Fruit fly (Drosophila melanogaster) whole organism: Measurements from ENCODE around the gene CG10175.

Source experiments
- Dll ChIP-seq: fragments of >200 bp; optimal IDR thresholded peaks from 2 replicates; lab custom pipeline; 2017
- EcR ChIP-seq, 2 experiments: fragments of >200 bp; optimal IDR thresholded peaks; 2 replicates each; lab custom pipeline; 2017; ENCODE audit warnings: missing biosample characterization in 2 of 2, missing genetic modification characterization in 2 of 2, missing genetic modification reagents in 2 of 2
- pan ChIP-seq: fragments of >200 bp; optimal IDR thresholded peaks from 2 replicates; lab custom pipeline; 2017
- psq ChIP-seq: fragments of >200 bp; optimal IDR thresholded peaks from 2 replicates; lab custom pipeline; 2017
- usp ChIP-seq: fragments of >200 bp; optimal IDR thresholded peaks from 2 replicates; lab custom pipeline; 2017; ENCODE audit warnings: missing biosample characterization, missing genetic modification characterization, mixed read lengths

DNA sequence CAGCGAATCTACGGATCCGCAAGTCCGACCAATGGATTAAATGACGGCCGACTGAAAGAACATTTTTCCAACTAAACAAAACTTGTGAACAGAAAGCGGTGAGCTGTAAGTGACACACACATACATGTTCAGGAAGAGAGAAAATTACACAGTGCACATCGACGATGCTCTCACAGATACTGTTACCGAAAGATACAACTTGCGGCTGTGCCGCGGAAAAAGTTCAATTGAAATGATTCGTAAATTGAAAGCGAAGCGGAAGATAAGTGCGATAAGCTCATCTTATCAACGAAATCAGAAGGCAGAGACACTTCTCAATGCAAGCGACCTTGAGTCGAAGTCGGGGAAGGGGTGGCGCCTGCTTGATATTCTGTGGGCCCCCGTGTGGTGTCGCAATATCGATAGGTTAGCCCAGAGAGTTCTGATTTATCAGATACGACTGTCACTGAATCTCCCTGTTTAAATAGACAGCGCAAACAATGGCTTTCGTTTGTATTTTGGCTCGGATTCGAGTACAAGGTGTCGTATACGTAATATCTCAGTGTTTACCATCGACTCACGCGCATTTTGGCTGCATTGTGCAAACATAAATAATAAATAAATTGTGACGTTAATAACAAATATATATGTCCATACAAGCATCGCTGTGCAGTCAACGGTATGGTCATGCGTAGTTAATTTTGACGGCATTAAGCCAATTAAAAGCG is 11.2 kb downstream of the CG10175 start, which contains the start of gene Irk2:
- TF ChIP-seq usp (GFP tag; lab: Kevin White, UChicago) (no peak), Dll (lab: Kevin White, UChicago) (no peak), EcR (GFP tag; optimal IDR thresholded peaks at IDR 0.05; lab: Kevin White, UChicago) (no peak), psq (no peak), pan (lab: Kevin White, UChicago) (no peak)
